Fruit fly (Drosophila melanogaster) whole organism, embryonic: ENCODE measurements around the gene path.

ENCODE experiments used
- Abd-B ChIP-seq: fragments of 200-800 bp; sonication (Bioruptor generic); optimal IDR thresholded peaks from 2 replicates; lab custom pipeline; 2018; ENCODE audit warnings: missing biosample characterization, mild to moderate bottlenecking, missing genetic modification characterization, moderate library complexity
- Antp ChIP-seq: fragments of 200-800 bp; sonication (Bioruptor generic); optimal IDR thresholded peaks from 3 replicates; lab custom pipeline; 2016; ENCODE audit warnings: missing biosample characterization, missing genetic modification characterization
- CG10147 ChIP-seq: fragments of 200-800 bp; sonication (Bioruptor generic); optimal IDR thresholded peaks from 2 replicates; lab custom pipeline; 2019; ENCODE audit warnings: missing biosample characterization, mild to moderate bottlenecking, missing genetic modification characterization, moderate library complexity
- CG10462 ChIP-seq: fragments of 200-800 bp; sonication (Bioruptor generic); optimal IDR thresholded peaks from 2 replicates; lab custom pipeline; 2016; ENCODE audit warnings: missing biosample characterization, missing genetic modification characterization
- CG11560 ChIP-seq: fragments of 200-800 bp; sonication (Bioruptor generic); IDR thresholded peaks from 3 replicates; pipeline ENCODE4 v1.3.6; 2022; ENCODE audit warnings: missing biosample characterization, missing genetic modification characterization
- CG11696 ChIP-seq: fragments of 200-800 bp; sonication (Bioruptor generic); IDR thresholded peaks from 2 replicates; pipeline ENCODE4 v1.3.6; 2022; ENCODE audit warnings: missing biosample characterization, missing genetic modification characterization
- CG12299 ChIP-seq: fragments of 200-800 bp; sonication (Bioruptor generic); optimal IDR thresholded peaks from 2 replicates; lab custom pipeline; 2018; ENCODE audit warnings: missing biosample characterization, mild to moderate bottlenecking, missing genetic modification characterization
- CG12659 ChIP-seq: fragments of 200-800 bp; sonication (Bioruptor generic); optimal IDR thresholded peaks from 3 replicates; lab custom pipeline; 2017; ENCODE audit warnings: mild to moderate bottlenecking, missing biosample characterization, missing genetic modification reagents, missing genetic modification characterization
- CG13287 ChIP-seq: fragments of 200-800 bp; sonication (Bioruptor generic); IDR thresholded peaks from 2 replicates; pipeline ENCODE4 v1.3.6; 2022; ENCODE audit warnings: missing biosample characterization, missing genetic modification characterization; ENCODE audit not compliant: partially characterized antibody
- CG14710 ChIP-seq: fragments of 200-800 bp; sonication (Bioruptor generic); optimal IDR thresholded peaks from 3 replicates; lab custom pipeline; 2019; ENCODE audit warnings: missing biosample characterization, mild to moderate bottlenecking, missing genetic modification characterization, moderate library complexity
- CG15269 ChIP-seq: fragments of 200-800 bp; sonication (Bioruptor generic); optimal IDR thresholded peaks from 2 replicates; lab custom pipeline; 2018; ENCODE audit warnings: missing biosample characterization, mild to moderate bottlenecking, missing genetic modification characterization, moderate library complexity
- CG15696 ChIP-seq: fragments of 200-800 bp; sonication (Bioruptor generic); optimal IDR thresholded peaks from 2 replicates; lab custom pipeline; 2019; ENCODE audit warnings: missing biosample characterization, mild to moderate bottlenecking, missing genetic modification characterization, moderate library complexity
- CG1647 ChIP-seq: fragments of 200-800 bp; sonication (Bioruptor generic); optimal IDR thresholded peaks from 3 replicates; lab custom pipeline; 2016; ENCODE audit warnings: missing biosample characterization, missing genetic modification characterization
- CG16779 ChIP-seq: fragments of 200-800 bp; sonication (Bioruptor generic); IDR thresholded peaks from 2 replicates; pipeline ENCODE4 v1.3.6; 2022; ENCODE audit warnings: missing biosample characterization, missing genetic modification characterization
- CG17361 ChIP-seq: fragments of 200-800 bp; sonication (Bioruptor generic); IDR thresholded peaks from 3 replicates; pipeline ENCODE4 v1.3.6; 2022; ENCODE audit warnings: missing biosample characterization, missing genetic modification characterization
- CG18619 ChIP-seq: fragments of 200-800 bp; sonication (Bioruptor generic); optimal IDR thresholded peaks from 3 replicates; lab custom pipeline; 2017; ENCODE audit warnings: missing biosample characterization, mild to moderate bottlenecking, missing genetic modification characterization
- CG2129 ChIP-seq: fragments of 200-800 bp; sonication (Bioruptor generic); IDR thresholded peaks from 2 replicates; pipeline ENCODE4 v1.3.6; 2022; ENCODE audit warnings: missing biosample characterization, missing genetic modification characterization; ENCODE audit not compliant: partially characterized antibody
- CG4404 ChIP-seq: fragments of 200-800 bp; sonication (Bioruptor generic); IDR thresholded peaks from 2 replicates; pipeline ENCODE4 v1.3.6; 2022; ENCODE audit warnings: missing biosample characterization, missing genetic modification characterization
- CG7786 ChIP-seq: fragments of 200-800 bp; sonication (Bioruptor generic); optimal IDR thresholded peaks from 2 replicates; lab custom pipeline; 2016; ENCODE audit warnings: missing biosample characterization, missing genetic modification characterization
- CG8924 ChIP-seq: fragments of 200-800 bp; optimal IDR thresholded peaks from 3 replicates; lab custom pipeline; 2019; ENCODE audit warnings: missing biosample characterization, mild to moderate bottlenecking, missing genetic modification characterization, moderate library complexity
- CG9797 ChIP-seq: fragments of 200-800 bp; sonication (Bioruptor generic); optimal IDR thresholded peaks from 3 replicates; lab custom pipeline; 2018; ENCODE audit warnings: missing biosample characterization, mild to moderate bottlenecking, missing genetic modification characterization
- Chrac-16 ChIP-seq: fragments of 200-800 bp; sonication (Bioruptor generic); optimal IDR thresholded peaks from 3 replicates; lab custom pipeline; 2016; ENCODE audit warnings: missing biosample characterization, missing genetic modification characterization
- Dbx ChIP-seq: fragments of 200-800 bp; sonication (Bioruptor generic); IDR thresholded peaks from 3 replicates; pipeline ENCODE4 v1.3.6; 2022; ENCODE audit warnings: missing biosample characterization, missing genetic modification characterization
- ERR ChIP-seq: fragments of 200-800 bp; sonication (Bioruptor generic); optimal IDR thresholded peaks from 2 replicates; lab custom pipeline; 2016; ENCODE audit warnings: missing biosample characterization, missing genetic modification characterization
- Eip74EF ChIP-seq, 2 experiments: fragments of 200-800 bp in 1 of 2; fragments of >200 bp in 1 of 2; sonication (Bioruptor generic) in 1 of 2; optimal IDR thresholded peaks; 2 replicates each; lab custom pipeline; 2017 to 2019; ENCODE audit warnings: missing biosample characterization in 2 of 2, missing genetic modification characterization in 2 of 2, mild to moderate bottlenecking in 1 of 2, moderate library complexity in 1 of 2
- HLH3B ChIP-seq: fragments of 200-800 bp; sonication (Bioruptor generic); IDR thresholded peaks from 2 replicates; pipeline ENCODE4 v1.3.6; 2022; ENCODE audit warnings: missing biosample characterization, missing genetic modification characterization
- HLH4C ChIP-seq: fragments of 200-800 bp; sonication (Bioruptor generic); IDR thresholded peaks from 3 replicates; pipeline ENCODE4 v1.3.6; 2022; ENCODE audit warnings: missing biosample characterization, missing genetic modification characterization; ENCODE audit not compliant: partially characterized antibody
- HmgD ChIP-seq: fragments of 200-800 bp; sonication (Bioruptor generic); optimal IDR thresholded peaks from 3 replicates; lab custom pipeline; 2016; ENCODE audit warnings: missing biosample characterization, missing genetic modification characterization
- Hmr ChIP-seq: fragments of 200-800 bp; sonication (Bioruptor generic); optimal IDR thresholded peaks from 3 replicates; lab custom pipeline; 2017; ENCODE audit warnings: mild to moderate bottlenecking, missing biosample characterization, missing genetic modification reagents, missing genetic modification characterization
- Lhr ChIP-seq: fragments of 200-800 bp; sonication (Bioruptor generic); optimal IDR thresholded peaks from 3 replicates; lab custom pipeline; 2017; ENCODE audit warnings: mild to moderate bottlenecking, missing biosample characterization, missing genetic modification reagents, missing genetic modification characterization
- Rfx ChIP-seq: fragments of 200-800 bp; sonication (Bioruptor generic); IDR thresholded peaks from 2 replicates; pipeline ENCODE4 v1.3.6; 2022; ENCODE audit warnings: missing biosample characterization, missing genetic modification characterization
- ara ChIP-seq: fragments of 200-800 bp; sonication (Bioruptor generic); IDR thresholded peaks from 2 replicates; pipeline ENCODE4 v1.3.6; 2022; ENCODE audit warnings: missing biosample characterization, missing genetic modification characterization
- bbx ChIP-seq: fragments of 200-800 bp; sonication (Bioruptor generic); IDR thresholded peaks from 2 replicates; pipeline ENCODE4 v1.3.6; 2022; ENCODE audit warnings: missing biosample characterization, missing genetic modification characterization; ENCODE audit not compliant: partially characterized antibody
- crc ChIP-seq: fragments of 200-800 bp; sonication (Bioruptor generic); optimal IDR thresholded peaks from 2 replicates; lab custom pipeline; 2016; ENCODE audit warnings: missing biosample characterization, missing genetic modification characterization
- fd102C ChIP-seq: fragments of 200-800 bp; sonication (Bioruptor generic); optimal IDR thresholded peaks from 2 replicates; lab custom pipeline; 2018; ENCODE audit warnings: missing biosample characterization, mild to moderate bottlenecking, missing genetic modification characterization, moderate library complexity
- ind ChIP-seq: fragments of 200-800 bp; sonication (Bioruptor generic); optimal IDR thresholded peaks from 3 replicates; lab custom pipeline; 2016; ENCODE audit warnings: missing biosample characterization, missing genetic modification characterization
- kah ChIP-seq: fragments of 200-800 bp; sonication (Bioruptor generic); optimal IDR thresholded peaks from 2 replicates; lab custom pipeline; 2018; ENCODE audit warnings: missing biosample characterization, mild to moderate bottlenecking, missing genetic modification characterization
- lab ChIP-seq: fragments of 200-800 bp; sonication (Bioruptor generic); optimal IDR thresholded peaks from 3 replicates; lab custom pipeline; 2017; ENCODE audit warnings: missing biosample characterization, missing genetic modification characterization, mild to moderate bottlenecking, moderate library complexity, missing genetic modification reagents
- lmd ChIP-seq: fragments of 200-800 bp; sonication (Bioruptor generic); IDR thresholded peaks from 2 replicates; pipeline ENCODE4 v1.3.6; 2022; ENCODE audit warnings: missing biosample characterization, missing genetic modification characterization
- luna ChIP-seq: fragments of 200-800 bp; sonication (Bioruptor generic); optimal IDR thresholded peaks from 2 replicates; lab custom pipeline; 2016; ENCODE audit warnings: missing biosample characterization, missing genetic modification characterization
- onecut ChIP-seq: fragments of 200-800 bp; sonication (Bioruptor generic); IDR thresholded peaks from 2 replicates; pipeline ENCODE4 v1.3.6; 2022; ENCODE audit warnings: missing biosample characterization, missing genetic modification characterization
- pum ChIP-seq: fragments of 200-800 bp; sonication (Bioruptor generic); optimal IDR thresholded peaks from 2 replicates; lab custom pipeline; 2016; ENCODE audit warnings: missing biosample characterization, missing genetic modification characterization
- schlank ChIP-seq: fragments of 200-800 bp; sonication (Bioruptor generic); optimal IDR thresholded peaks from 2 replicates; lab custom pipeline; 2018; ENCODE audit warnings: missing biosample characterization, mild to moderate bottlenecking, missing genetic modification characterization
- tap ChIP-seq: fragments of 200-800 bp; optimal IDR thresholded peaks from 3 replicates; lab custom pipeline; 2019; ENCODE audit warnings: missing biosample characterization, mild to moderate bottlenecking, missing genetic modification characterization, moderate library complexity
- tio ChIP-seq: fragments of 200-800 bp; sonication (Bioruptor generic); optimal IDR thresholded peaks from 2 replicates; lab custom pipeline; 2017; ENCODE audit warnings: missing biosample characterization, missing genetic modification characterization, inconsistent platforms
- ttk ChIP-seq: fragments of 200-800 bp; sonication (Bioruptor generic); IDR thresholded peaks from 2 replicates; pipeline ENCODE4 v2.1.2; 2022; ENCODE audit warnings: missing biosample characterization, missing genetic modification characterization
- unc-4 ChIP-seq: fragments of 200-800 bp; sonication (Bioruptor generic); IDR thresholded peaks from 2 replicates; pipeline ENCODE4 v1.3.6; 2022; ENCODE audit warnings: missing biosample characterization, missing genetic modification characterization; ENCODE audit not compliant: partially characterized antibody
- zen2 ChIP-seq: fragments of 200-800 bp; sonication (Bioruptor generic); IDR thresholded peaks from 3 replicates; pipeline ENCODE4 v1.3.6; 2022; ENCODE audit warnings: missing biosample characterization, missing genetic modification characterization; ENCODE audit not compliant: partially characterized antibody

path gene

dm6 chr3L:9460775-9461491, 44.2 kb downstream of the path start, which contains the start of the genes CG3434 and CG44838 (continued):
- peak; percentile 86 for TF ChIP-seq Abd-B (GFP tag; lab: Kevin White, UChicago)
- TF ChIP-seq Antp (GFP tag; lab: Kevin White, UChicago) = peak; percentile 62
- TF ChIP-seq Lhr (GFP tag; lab: Kevin White, UChicago) = peak; percentile 70
- peak; percentile 51 for TF ChIP-seq onecut (GFP tag; lab: Robert Waterston, UW)
- TF ChIP-seq fd102C (GFP tag; lab: Kevin White, UChicago) = peak; percentile 31
- peak; percentile 90 for TF ChIP-seq CG12659 (GFP tag; lab: Kevin White, UChicago)
- TF ChIP-seq CG2129 (GFP tag; lab: Robert Waterston, UW) = no peak
- peak; percentile 67 for TF ChIP-seq HLH3B (GFP tag; lab: Robert Waterston, UW)
- TF ChIP-seq crc = peak; percentile 39
- TF ChIP-seq HLH4C (GFP tag; lab: Robert Waterston, UW) = peak; percentile 44; the same call in 1 of the 3 replicates
- TF ChIP-seq zen2 = no peak
- peak; percentile 74 for TF ChIP-seq CG12299
- TF ChIP-seq CG13287 = peak; percentile 67
- peak; percentile 28 for TF ChIP-seq luna
- peak; percentile 86 for TF ChIP-seq CG17361 (GFP tag; lab: Robert Waterston, UW)
- TF ChIP-seq CG15269 (tag; lab: Kevin White, UChicago) = peak; percentile 85
- TF ChIP-seq tap = peak; percentile 36
- TF ChIP-seq schlank (tag; lab: Kevin White, UChicago) = no peak
- peak; percentile 70 for TF ChIP-seq tio
- peak; percentile 73 for TF ChIP-seq CG10462
- peak; percentile 83 for TF ChIP-seq Hmr (GFP tag; lab: Kevin White, UChicago)
- TF ChIP-seq CG16779 (GFP tag; lab: Robert Waterston, UW) = no peak
- TF ChIP-seq bbx (GFP tag; lab: Robert Waterston, UW) = peak; percentile 25; the same call in 1 of the 2 replicates
- TF ChIP-seq ttk = peak; percentile 70
- peak; percentile 77; the same call in 2 of the 3 replicates for TF ChIP-seq Dbx (GFP tag; lab: Robert Waterston, UW)
- peak; percentile 57 for TF ChIP-seq CG7786 (GFP tag; lab: Kevin White, UChicago)
- TF ChIP-seq CG14710 = peak; percentile 91
- peak; percentile 85 for TF ChIP-seq Rfx (GFP tag; lab: Robert Waterston, UW)
- peak; percentile 67 for TF ChIP-seq CG1647 (GFP tag; lab: Kevin White, UChicago)
- TF ChIP-seq ara (GFP tag; lab: Robert Waterston, UW) = peak; percentile 65
- no peak for TF ChIP-seq ERR
- peak; percentile 84 for TF ChIP-seq CG15696 (tag; lab: Kevin White, UChicago)
- no peak; the same call in 2 of the 3 replicates for TF ChIP-seq CG11560
- TF ChIP-seq unc-4 (GFP tag; lab: Robert Waterston, UW) = peak; percentile 45; the same call in 1 of the 2 replicates
- peak; percentile 75 for TF ChIP-seq CG4404 (GFP tag; lab: Robert Waterston, UW)
- TF ChIP-seq CG11696 (GFP tag; lab: Robert Waterston, UW) = peak; percentile 38
- peak; percentile 76 for TF ChIP-seq CG18619
- peak; percentile 56 for TF ChIP-seq HmgD
- peak; percentile 85 for TF ChIP-seq lab
- TF ChIP-seq lmd = peak; percentile 70
- peak; percentile 83 for TF ChIP-seq CG10147 (GFP tag; lab: Kevin White, UChicago)
- peak; percentile 81 for TF ChIP-seq ind
- peak; percentile 73 for TF ChIP-seq pum (GFP tag; lab: Kevin White, UChicago)
- no peak for TF ChIP-seq kah (GFP tag; lab: Kevin White, UChicago)
- peak; percentile 84 for TF ChIP-seq Chrac-16 (GFP tag; lab: Kevin White, UChicago)
- TF ChIP-seq CG8924 = peak; percentile 89
- peak; percentile 25 for TF ChIP-seq CG9797 (GFP tag; lab: Kevin White, UChicago)
- peak in 1 of 2 experiments; percentile 77 for TF ChIP-seq Eip74EF (GFP tag; optimal IDR thresholded peaks at IDR 0.05; lab: Kevin White, UChicago)
